Worm (Caenorhabditis elegans) whole organism, L1 larva: ENCODE data around the gene R07E4.1.

Experiments used
- C04F5.9 ChIP-seq: sonication (generic microtip); optimal IDR thresholded peaks from 2 replicates; lab custom pipeline; 2016; ENCODE audit warnings: missing genetic modification characterization, missing compliant biosample characterization
- C34B4.2 ChIP-seq: sonication (generic microtip); optimal IDR thresholded peaks from 2 replicates; lab custom pipeline; 2017; ENCODE audit warnings: mild to moderate bottlenecking, missing genetic modification characterization, missing compliant biosample characterization
- F16B12.6 ChIP-seq: fragments of 150-350 bp; optimal IDR thresholded peaks from 2 replicates; lab custom pipeline; 2014; ENCODE audit warnings: missing biosample characterization, missing genetic modification characterization
- aha-1 ChIP-seq: fragments of 150-350 bp; optimal IDR thresholded peaks from 2 replicates; lab custom pipeline; 2014; ENCODE audit warnings: missing biosample characterization, missing genetic modification characterization
- alr-1 ChIP-seq: fragments of 200-800 bp; sonication (Bioruptor generic); optimal IDR thresholded peaks from 2 replicates; lab custom pipeline; 2018; ENCODE audit warnings: borderline replicate concordance, mild to moderate bottlenecking, missing genetic modification characterization, missing compliant biosample characterization
- aly-2 ChIP-seq: fragments of 150-350 bp; optimal IDR thresholded peaks from 2 replicates; lab custom pipeline; 2014; ENCODE audit warnings: missing biosample characterization, missing genetic modification characterization
- ceh-63 ChIP-seq: fragments of 200-800 bp; sonication (Bioruptor generic); optimal IDR thresholded peaks from 2 replicates; lab custom pipeline; 2018; ENCODE audit warnings: mild to moderate bottlenecking, missing genetic modification characterization, missing compliant biosample characterization
- ceh-88 ChIP-seq: fragments of 200-800 bp; sonication (Bioruptor generic); IDR thresholded peaks from 2 replicates; pipeline ENCODE4 v1.3.6; 2022; ENCODE audit warnings: missing genetic modification characterization, missing compliant biosample characterization
- ces-1 ChIP-seq: fragments of 150-350 bp; optimal IDR thresholded peaks from 2 replicates; lab custom pipeline; 2014; ENCODE audit warnings: missing biosample characterization, missing genetic modification reagents, missing genetic modification characterization
- dpl-1 ChIP-seq, 3 experiments: fragments of 150-350 bp in 2 of 3; sonication (generic microtip) in 1 of 3; optimal IDR thresholded peaks; 2 replicates each; lab custom pipeline; 2014 to 2017; ENCODE audit warnings: missing biosample characterization in 3 of 3, missing genetic modification characterization in 3 of 3, missing genetic modification reagents in 3 of 3
- dsc-1 ChIP-seq: sonication (generic microtip); optimal IDR thresholded peaks from 2 replicates; lab custom pipeline; 2016; ENCODE audit warnings: mild to moderate bottlenecking, missing genetic modification characterization, missing compliant biosample characterization
- efl-1 ChIP-seq, 4 experiments: fragments of 150-350 bp; optimal IDR thresholded peaks in 3 of 4; peaks in 1 of 4; 1 replicate in 1 of 4; 2 replicates in 3 of 4; lab custom pipeline; 2014; ENCODE audit warnings: missing biosample characterization in 2 of 4, missing genetic modification characterization in 2 of 4, missing genetic modification reagents in 2 of 4
- efl-3 ChIP-seq: fragments of 200-800 bp; sonication (Bioruptor generic); optimal IDR thresholded peaks from 2 replicates; lab custom pipeline; 2018; ENCODE audit warnings: mild to moderate bottlenecking, missing genetic modification characterization, missing compliant biosample characterization
- egl-27 ChIP-seq, 2 experiments: fragments of 150-350 bp in 1 of 2; sonication (generic microtip); optimal IDR thresholded peaks; 3 replicates each; lab custom pipeline; 2017 to 2018; ENCODE audit warnings: missing biosample characterization in 2 of 2, missing genetic modification characterization in 2 of 2, missing genetic modification reagents in 2 of 2
- elt-2 ChIP-seq: sonication (generic microtip); optimal IDR thresholded peaks from 2 replicates; lab custom pipeline; 2016; ENCODE audit warnings: missing genetic modification characterization, mild to moderate bottlenecking, inconsistent platforms, missing compliant biosample characterization, missing genetic modification reagents
- ets-5 ChIP-seq: fragments of 200-800 bp; sonication (Bioruptor generic); IDR thresholded peaks from 2 replicates; pipeline ENCODE4 v1.3.6; 2022; ENCODE audit warnings: missing genetic modification characterization, missing compliant biosample characterization
- fkh-4 ChIP-seq: sonication (generic microtip); optimal IDR thresholded peaks from 2 replicates; lab custom pipeline; 2016; ENCODE audit warnings: missing compliant biosample characterization, missing genetic modification characterization, borderline replicate concordance
- fkh-8 ChIP-seq: sonication (generic microtip); optimal IDR thresholded peaks from 2 replicates; lab custom pipeline; 2016; ENCODE audit warnings: mild to moderate bottlenecking, missing genetic modification characterization, missing compliant biosample characterization
- fos-1 ChIP-seq: fragments of 150-350 bp; optimal IDR thresholded peaks from 2 replicates; lab custom pipeline; 2014; ENCODE audit warnings: missing biosample characterization, missing genetic modification characterization
- grh-1 ChIP-seq: fragments of 200-800 bp; sonication (Bioruptor generic); IDR thresholded peaks from 2 replicates; pipeline ENCODE4 v1.3.6; 2022; ENCODE audit warnings: missing genetic modification reagents, missing genetic modification characterization, missing compliant biosample characterization
- hlh-17 ChIP-seq: fragments of 200-800 bp; sonication (Bioruptor generic); optimal IDR thresholded peaks from 2 replicates; lab custom pipeline; 2018; ENCODE audit warnings: missing genetic modification characterization, mild to moderate bottlenecking, missing compliant biosample characterization, moderate library complexity, borderline replicate concordance
- jun-1 ChIP-seq: fragments of 150-350 bp; optimal IDR thresholded peaks from 2 replicates; lab custom pipeline; 2014; ENCODE audit warnings: missing biosample characterization, missing genetic modification reagents, missing genetic modification characterization
- lin-13 ChIP-seq: fragments of 150-350 bp; optimal IDR thresholded peaks from 2 replicates; lab custom pipeline; 2014; ENCODE audit warnings: missing biosample characterization, missing genetic modification reagents, missing genetic modification characterization
- lin-14 ChIP-seq: fragments of 200-800 bp; sonication (Bioruptor generic); optimal IDR thresholded peaks from 2 replicates; lab custom pipeline; 2018; ENCODE audit warnings: mild to moderate bottlenecking, missing genetic modification characterization, moderate library complexity, missing compliant biosample characterization
- lir-3 ChIP-seq: sonication (generic microtip); optimal IDR thresholded peaks from 2 replicates; lab custom pipeline; 2016; ENCODE audit warnings: mild to moderate bottlenecking, missing genetic modification characterization, moderate library complexity, missing compliant biosample characterization; ENCODE audit not compliant: poor library complexity
- lsy-2 ChIP-seq, 2 experiments: fragments of 150-350 bp; optimal IDR thresholded peaks; 2 replicates each; lab custom pipeline; 2014; ENCODE audit warnings: missing biosample characterization in 2 of 2, missing genetic modification characterization in 2 of 2
- mab-9 ChIP-seq: fragments of 200-800 bp; sonication (Bioruptor generic); IDR thresholded peaks from 2 replicates; pipeline ENCODE4 v1.3.6; 2022; ENCODE audit warnings: missing genetic modification reagents, missing genetic modification characterization, missing compliant biosample characterization
- mdl-1 ChIP-seq, 2 experiments: fragments of 150-350 bp; optimal IDR thresholded peaks; 2 replicates each; lab custom pipeline; 2014 to 2017; ENCODE audit warnings: missing biosample characterization in 2 of 2, missing genetic modification characterization in 2 of 2, inconsistent platforms in 1 of 2
- nhr-11 ChIP-seq: fragments of 150-350 bp; optimal IDR thresholded peaks from 2 replicates; lab custom pipeline; 2014; ENCODE audit warnings: missing biosample characterization, missing genetic modification characterization
- nhr-19 ChIP-seq: fragments of 200-800 bp; sonication (Bioruptor generic); conservative IDR thresholded peaks from 2 replicates; pipeline ENCODE4 v1.3.6; 2022; ENCODE audit warnings: missing genetic modification characterization, missing compliant biosample characterization
- nhr-20 ChIP-seq: sonication (generic microtip); optimal IDR thresholded peaks from 2 replicates; lab custom pipeline; 2016; ENCODE audit warnings: mild to moderate bottlenecking, missing genetic modification characterization, missing compliant biosample characterization
- nhr-237 ChIP-seq: fragments of 150-350 bp; optimal IDR thresholded peaks from 2 replicates; lab custom pipeline; 2014; ENCODE audit warnings: missing biosample characterization, missing genetic modification characterization
- nhr-28 ChIP-seq: fragments of 150-350 bp; optimal IDR thresholded peaks from 2 replicates; lab custom pipeline; 2014; ENCODE audit warnings: missing biosample characterization, missing genetic modification characterization
- nhr-47 ChIP-seq: sonication (generic microtip); optimal IDR thresholded peaks from 2 replicates; lab custom pipeline; 2016; ENCODE audit warnings: mild to moderate bottlenecking, missing genetic modification characterization, moderate library complexity, missing compliant biosample characterization
- nhr-76 ChIP-seq: sonication (generic microtip); optimal IDR thresholded peaks from 2 replicates; lab custom pipeline; 2017; ENCODE audit warnings: missing biosample characterization, missing genetic modification characterization
- nhr-77 ChIP-seq: fragments of 150-350 bp; optimal IDR thresholded peaks from 2 replicates; lab custom pipeline; 2014; ENCODE audit warnings: missing biosample characterization, missing genetic modification characterization
- nhr-84 ChIP-seq: sonication (generic microtip); optimal IDR thresholded peaks from 2 replicates; lab custom pipeline; 2017; ENCODE audit warnings: missing biosample characterization, missing genetic modification characterization
- nhr-90 ChIP-seq: sonication (generic microtip); optimal IDR thresholded peaks from 2 replicates; lab custom pipeline; 2016; ENCODE audit warnings: mild to moderate bottlenecking, missing genetic modification characterization, missing compliant biosample characterization; ENCODE audit not compliant: poor library complexity
- pqm-1 ChIP-seq: sonication (generic microtip); optimal IDR thresholded peaks from 3 replicates; lab custom pipeline; 2017; ENCODE audit warnings: missing biosample characterization, missing genetic modification characterization
- rnt-1 ChIP-seq: sonication (generic microtip); optimal IDR thresholded peaks from 2 replicates; lab custom pipeline; 2016; ENCODE audit warnings: mild to moderate bottlenecking, missing genetic modification characterization, moderate library complexity, missing compliant biosample characterization
- skn-1 ChIP-seq: fragments of 150-350 bp; optimal IDR thresholded peaks from 2 replicates; lab custom pipeline; 2014; ENCODE audit warnings: missing biosample characterization, missing genetic modification characterization
- snu-23 ChIP-seq: sonication (generic microtip); optimal IDR thresholded peaks from 2 replicates; lab custom pipeline; 2016; ENCODE audit warnings: missing genetic modification characterization, missing compliant biosample characterization
- sox-4 ChIP-seq: sonication (generic microtip); optimal IDR thresholded peaks from 2 replicates; lab custom pipeline; 2016; ENCODE audit warnings: missing genetic modification characterization, missing compliant biosample characterization
- sptf-1 ChIP-seq: fragments of 150-350 bp; optimal IDR thresholded peaks from 2 replicates; lab custom pipeline; 2014; ENCODE audit warnings: missing biosample characterization, missing genetic modification characterization
- unc-62 ChIP-seq: fragments of 150-350 bp; optimal IDR thresholded peaks from 2 replicates; lab custom pipeline; 2014; ENCODE audit warnings: missing biosample characterization, missing genetic modification reagents, missing genetic modification characterization
- unc-98 ChIP-seq: fragments of 200-800 bp; sonication (Bioruptor generic); IDR thresholded peaks from 2 replicates; pipeline ENCODE4 v1.3.6; 2022; ENCODE audit warnings: missing genetic modification characterization, missing compliant biosample characterization
- vab-15 ChIP-seq: sonication (generic microtip); optimal IDR thresholded peaks from 2 replicates; lab custom pipeline; 2017; ENCODE audit warnings: missing genotype, mild to moderate bottlenecking, missing genetic modification characterization, missing compliant biosample characterization
- xbp-1 ChIP-seq: sonication (generic microtip); optimal IDR thresholded peaks from 2 replicates; lab custom pipeline; 2016; ENCODE audit warnings: missing genetic modification characterization, missing compliant biosample characterization
- zag-1 ChIP-seq: fragments of 150-350 bp; optimal IDR thresholded peaks from 2 replicates; lab custom pipeline; 2014; ENCODE audit warnings: missing biosample characterization, missing genetic modification characterization
- zip-4 ChIP-seq: fragments of 200-800 bp; sonication (Bioruptor generic); optimal IDR thresholded peaks from 2 replicates; lab custom pipeline; 2018; ENCODE audit warnings: mild to moderate bottlenecking, missing genetic modification characterization, moderate library complexity, missing compliant biosample characterization
- ztf-11 ChIP-seq, 2 experiments: sonication (generic microtip); optimal IDR thresholded peaks; 2 replicates each; lab custom pipeline; 2016 to 2017; ENCODE audit warnings: missing genetic modification characterization in 2 of 2, missing biosample characterization in 1 of 2, missing compliant biosample characterization in 1 of 2
- ztf-4 ChIP-seq: fragments of 150-350 bp; optimal IDR thresholded peaks from 2 replicates; lab custom pipeline; 2014; ENCODE audit warnings: missing biosample characterization, missing genetic modification characterization

Gene R07E4.1

ce11 chrX:5984581-5985039 lies 25.7 kb downstream of the R07E4.1 start, which contains the start of gene klp-13:
Gene klp-13 (plus strand): TSS chrX:5984989.
- TF ChIP-seq nhr-11 (tag; lab: Kevin White, UChicago) (peak; percentile 53), alr-1 (tag; lab: Kevin White, UChicago) (no peak), zip-4 (GFP tag; lab: Kevin White, UChicago) (no peak), lin-14 (GFP tag; lab: Kevin White, UChicago) (peak; percentile 95), unc-98 (no peak), elt-2 (tag; lab: Kevin White, UChicago) (peak; percentile 61), snu-23 (GFP tag; lab: Kevin White, UChicago) (peak; percentile 93), sox-4 (peak; percentile 65), aha-1 (tag; lab: Kevin White, UChicago) (peak; percentile 19), lsy-2 (tag; optimal IDR thresholded peaks at IDR 0.05; lab: Kevin White, UChicago) (peak; percentile 77 to 94), skn-1 (peak; percentile 87), sptf-1 (tag; lab: Kevin White, UChicago) (no peak), zag-1 (no peak), lin-13 (GFP tag; lab: Kevin White, UChicago) (peak; percentile 85), ets-5 (no peak), fos-1 (tag; lab: Kevin White, UChicago) (peak; percentile 85), C04F5.9 (no peak), nhr-84 (tag; lab: Kevin White, UChicago) (no peak), jun-1 (tag; lab: Kevin White, UChicago) (peak; percentile 74), nhr-19 (GFP tag; lab: Robert Waterston, UW) (peak; percentile 80), egl-27 (tag; optimal IDR thresholded peaks at IDR 0.05; lab: Kevin White, UChicago) (peak in 1 of 2 experiments; percentile 54), ces-1 (GFP tag; lab: Kevin White, UChicago) (no peak), dsc-1 (tag; lab: Kevin White, UChicago) (peak; percentile 84), ceh-63 (GFP tag; lab: Kevin White, UChicago) (no peak), nhr-77 (peak; percentile 89), mdl-1 (tag; optimal IDR thresholded peaks at IDR 0.05; lab: Kevin White, UChicago) (peak in 1 of 2 experiments; percentile 86), aly-2 (tag; lab: Kevin White, UChicago) (peak; percentile 38), nhr-237 (tag; lab: Kevin White, UChicago) (peak; percentile 35), unc-62 (GFP tag; lab: Kevin White, UChicago) (no peak), efl-1 (optimal IDR thresholded peaks at IDR 0.05; lab: Kevin White, UChicago) (peak; percentile 67 to 92), efl-1 (GFP tag; optimal IDR thresholded peaks at IDR 0.05 in 1 of 2; lab: Kevin White, UChicago) (peak; percentile 94 to 99), lir-3 (tag; lab: Kevin White, UChicago) (peak; percentile 64), nhr-76 (tag; lab: Kevin White, UChicago) (no peak), grh-1 (GFP tag; lab: Robert Waterston, UW) (no peak), vab-15 (peak; percentile 47), fkh-4 (tag; lab: Kevin White, UChicago) (no peak), ztf-11 (tag; optimal IDR thresholded peaks at IDR 0.05; lab: Kevin White, UChicago) (peak in 1 of 2 experiments; percentile 61), ceh-88 (GFP tag; lab: Robert Waterston, UW) (no peak), mab-9 (GFP tag; lab: Robert Waterston, UW) (no peak), C34B4.2 (tag; lab: Kevin White, UChicago) (no peak), efl-3 (no peak), rnt-1 (peak; percentile 85), nhr-47 (peak; percentile 91), hlh-17 (GFP tag; lab: Kevin White, UChicago) (no peak), nhr-28 (tag; lab: Kevin White, UChicago) (no peak), F16B12.6 (tag; lab: Kevin White, UChicago) (peak; percentile 29), nhr-90 (peak; percentile 63), xbp-1 (tag; lab: Kevin White, UChicago) (peak; percentile 92), ztf-4 (peak; percentile 43), pqm-1 (tag; lab: Kevin White, UChicago) (no peak), fkh-8 (tag; lab: Kevin White, UChicago) (peak; percentile 98), dpl-1 (GFP tag; optimal IDR thresholded peaks at IDR 0.05; lab: Kevin White, UChicago) (peak; percentile 89 to 93 (median 90)), nhr-20 (tag; lab: Kevin White, UChicago) (peak; percentile 90)
